Fruit fly (Drosophila melanogaster): ENCODE measurements around the gene CG33784.

- TF ChIP-seq pad (GFP tag; optimal IDR thresholded peaks at IDR 0.05) (no peak), cnc (optimal IDR thresholded peaks at IDR 0.05) (no peak), Clk (GFP tag; optimal IDR thresholded peaks at IDR 0.05) (no peak), CG33017 (tag; optimal IDR thresholded peaks at IDR 0.05) (no peak), toe (GFP tag; optimal IDR thresholded peaks at IDR 0.05) (no peak), CG14711 (tag; optimal IDR thresholded peaks at IDR 0.05) (no peak), ovo (GFP tag; optimal IDR thresholded peaks at IDR 0.05) (no peak)
These were observed at the start of gene CG33784 for dm6 chr3R:10067605-10068004.
